Worm (Caenorhabditis elegans) whole organism, L1 larva: ENCODE measurements around the gene plpp-1.1.

Experiments
- C34B4.2 ChIP-seq: sonication (generic microtip); optimal IDR thresholded peaks from 2 replicates; lab custom pipeline; 2017; ENCODE audit warnings: mild to moderate bottlenecking, missing genetic modification characterization, missing compliant biosample characterization
- F16B12.6 ChIP-seq: fragments of 150-350 bp; optimal IDR thresholded peaks from 2 replicates; lab custom pipeline; 2014; ENCODE audit warnings: missing biosample characterization, missing genetic modification characterization
- aly-2 ChIP-seq: fragments of 150-350 bp; optimal IDR thresholded peaks from 2 replicates; lab custom pipeline; 2014; ENCODE audit warnings: missing biosample characterization, missing genetic modification characterization
- ceh-63 ChIP-seq: fragments of 200-800 bp; sonication (Bioruptor generic); optimal IDR thresholded peaks from 2 replicates; lab custom pipeline; 2018; ENCODE audit warnings: mild to moderate bottlenecking, missing genetic modification characterization, missing compliant biosample characterization
- ceh-8 ChIP-seq: fragments of 200-800 bp; sonication (Bioruptor generic); optimal IDR thresholded peaks from 2 replicates; lab custom pipeline; 2018; ENCODE audit warnings: mild to moderate bottlenecking, missing genetic modification characterization, moderate library complexity, missing compliant biosample characterization
- ceh-82 ChIP-seq, 3 experiments: fragments of 150-350 bp in 1 of 3; sonication (generic microtip) in 2 of 3; optimal IDR thresholded peaks; 2 replicates each; lab custom pipeline; 2014 to 2017; ENCODE audit warnings: missing biosample characterization in 3 of 3, missing genetic modification characterization in 3 of 3
- ceh-88 ChIP-seq: fragments of 200-800 bp; sonication (Bioruptor generic); IDR thresholded peaks from 2 replicates; pipeline ENCODE4 v1.3.6; 2022; ENCODE audit warnings: missing genetic modification characterization, missing compliant biosample characterization
- ces-1 ChIP-seq: fragments of 150-350 bp; optimal IDR thresholded peaks from 2 replicates; lab custom pipeline; 2014; ENCODE audit warnings: missing biosample characterization, missing genetic modification reagents, missing genetic modification characterization
- efl-1 ChIP-seq, 4 experiments: fragments of 150-350 bp; optimal IDR thresholded peaks in 3 of 4; peaks in 1 of 4; 1 replicate in 1 of 4; 2 replicates in 3 of 4; lab custom pipeline; 2014; ENCODE audit warnings: missing biosample characterization in 2 of 4, missing genetic modification characterization in 2 of 4, missing genetic modification reagents in 2 of 4
- efl-3 ChIP-seq: fragments of 200-800 bp; sonication (Bioruptor generic); optimal IDR thresholded peaks from 2 replicates; lab custom pipeline; 2018; ENCODE audit warnings: mild to moderate bottlenecking, missing genetic modification characterization, missing compliant biosample characterization
- egl-27 ChIP-seq, 2 experiments: fragments of 150-350 bp in 1 of 2; sonication (generic microtip); optimal IDR thresholded peaks; 3 replicates each; lab custom pipeline; 2017 to 2018; ENCODE audit warnings: missing biosample characterization in 2 of 2, missing genetic modification characterization in 2 of 2, missing genetic modification reagents in 2 of 2
- elt-2 ChIP-seq: sonication (generic microtip); optimal IDR thresholded peaks from 2 replicates; lab custom pipeline; 2016; ENCODE audit warnings: missing genetic modification characterization, mild to moderate bottlenecking, inconsistent platforms, missing compliant biosample characterization, missing genetic modification reagents
- fkh-4 ChIP-seq: sonication (generic microtip); optimal IDR thresholded peaks from 2 replicates; lab custom pipeline; 2016; ENCODE audit warnings: missing compliant biosample characterization, missing genetic modification characterization, borderline replicate concordance
- fos-1 ChIP-seq: fragments of 150-350 bp; optimal IDR thresholded peaks from 2 replicates; lab custom pipeline; 2014; ENCODE audit warnings: missing biosample characterization, missing genetic modification characterization
- hlh-17 ChIP-seq: fragments of 200-800 bp; sonication (Bioruptor generic); optimal IDR thresholded peaks from 2 replicates; lab custom pipeline; 2018; ENCODE audit warnings: missing genetic modification characterization, mild to moderate bottlenecking, missing compliant biosample characterization, moderate library complexity, borderline replicate concordance
- hpl-2 ChIP-seq: fragments of 150-350 bp; optimal IDR thresholded peaks from 2 replicates; lab custom pipeline; 2014; ENCODE audit warnings: missing biosample characterization, missing genetic modification reagents, missing genetic modification characterization
- irx-1 ChIP-seq: sonication (generic microtip); optimal IDR thresholded peaks from 2 replicates; lab custom pipeline; 2016; ENCODE audit warnings: missing genetic modification characterization, missing compliant biosample characterization
- jun-1 ChIP-seq: fragments of 150-350 bp; optimal IDR thresholded peaks from 2 replicates; lab custom pipeline; 2014; ENCODE audit warnings: missing biosample characterization, missing genetic modification reagents, missing genetic modification characterization
- lin-15B ChIP-seq: fragments of 150-350 bp; sonication (generic microtip); optimal IDR thresholded peaks from 3 replicates; lab custom pipeline; 2014; ENCODE audit warnings: missing biosample characterization, missing genetic modification characterization
- lin-35 ChIP-seq, 2 experiments: fragments of 150-350 bp; optimal IDR thresholded peaks; 2 replicates each; lab custom pipeline; 2014; ENCODE audit warnings: missing biosample characterization in 2 of 2, missing genetic modification characterization in 2 of 2, missing genetic modification reagents in 2 of 2
- mab-9 ChIP-seq: fragments of 200-800 bp; sonication (Bioruptor generic); IDR thresholded peaks from 2 replicates; pipeline ENCODE4 v1.3.6; 2022; ENCODE audit warnings: missing genetic modification reagents, missing genetic modification characterization, missing compliant biosample characterization
- mdl-1 ChIP-seq, 2 experiments: fragments of 150-350 bp; optimal IDR thresholded peaks; 2 replicates each; lab custom pipeline; 2014 to 2017; ENCODE audit warnings: missing biosample characterization in 2 of 2, missing genetic modification characterization in 2 of 2, inconsistent platforms in 1 of 2
- nhr-19 ChIP-seq: fragments of 200-800 bp; sonication (Bioruptor generic); conservative IDR thresholded peaks from 2 replicates; pipeline ENCODE4 v1.3.6; 2022; ENCODE audit warnings: missing genetic modification characterization, missing compliant biosample characterization
- nhr-20 ChIP-seq: sonication (generic microtip); optimal IDR thresholded peaks from 2 replicates; lab custom pipeline; 2016; ENCODE audit warnings: mild to moderate bottlenecking, missing genetic modification characterization, missing compliant biosample characterization
- nhr-28 ChIP-seq: fragments of 150-350 bp; optimal IDR thresholded peaks from 2 replicates; lab custom pipeline; 2014; ENCODE audit warnings: missing biosample characterization, missing genetic modification characterization
- nhr-77 ChIP-seq: fragments of 150-350 bp; optimal IDR thresholded peaks from 2 replicates; lab custom pipeline; 2014; ENCODE audit warnings: missing biosample characterization, missing genetic modification characterization
- pag-3 ChIP-seq: sonication (generic microtip); optimal IDR thresholded peaks from 2 replicates; lab custom pipeline; 2017; ENCODE audit warnings: missing genetic modification characterization, mild to moderate bottlenecking, missing compliant biosample characterization, antibody characterized with exemption, borderline replicate concordance; ENCODE audit not compliant: insufficient read depth
- pax-3 ChIP-seq: fragments of 200-800 bp; sonication (Bioruptor generic); optimal IDR thresholded peaks from 2 replicates; lab custom pipeline; 2018; ENCODE audit warnings: mild to moderate bottlenecking, missing genetic modification characterization, moderate library complexity, missing compliant biosample characterization
- pqm-1 ChIP-seq: sonication (generic microtip); optimal IDR thresholded peaks from 3 replicates; lab custom pipeline; 2017; ENCODE audit warnings: missing biosample characterization, missing genetic modification characterization
- snpc-4 ChIP-seq: fragments of 150-350 bp; optimal IDR thresholded peaks from 2 replicates; lab custom pipeline; 2014; ENCODE audit warnings: missing biosample characterization, missing genetic modification characterization
- snu-23 ChIP-seq: sonication (generic microtip); optimal IDR thresholded peaks from 2 replicates; lab custom pipeline; 2016; ENCODE audit warnings: missing genetic modification characterization, missing compliant biosample characterization
- sox-4 ChIP-seq: sonication (generic microtip); optimal IDR thresholded peaks from 2 replicates; lab custom pipeline; 2016; ENCODE audit warnings: missing genetic modification characterization, missing compliant biosample characterization
- sptf-1 ChIP-seq: fragments of 150-350 bp; optimal IDR thresholded peaks from 2 replicates; lab custom pipeline; 2014; ENCODE audit warnings: missing biosample characterization, missing genetic modification characterization
- tbx-2 ChIP-seq: sonication (generic microtip); optimal IDR thresholded peaks from 2 replicates; lab custom pipeline; 2016; ENCODE audit warnings: missing genetic modification characterization, missing compliant biosample characterization
- unc-86 ChIP-seq: sonication (generic microtip); optimal IDR thresholded peaks from 2 replicates; lab custom pipeline; 2016; ENCODE audit warnings: missing genetic modification characterization, missing compliant biosample characterization
- unc-98 ChIP-seq: fragments of 200-800 bp; sonication (Bioruptor generic); IDR thresholded peaks from 2 replicates; pipeline ENCODE4 v1.3.6; 2022; ENCODE audit warnings: missing genetic modification characterization, missing compliant biosample characterization
- xbp-1 ChIP-seq: sonication (generic microtip); optimal IDR thresholded peaks from 2 replicates; lab custom pipeline; 2016; ENCODE audit warnings: missing genetic modification characterization, missing compliant biosample characterization

Gene plpp-1.1

DNA sequence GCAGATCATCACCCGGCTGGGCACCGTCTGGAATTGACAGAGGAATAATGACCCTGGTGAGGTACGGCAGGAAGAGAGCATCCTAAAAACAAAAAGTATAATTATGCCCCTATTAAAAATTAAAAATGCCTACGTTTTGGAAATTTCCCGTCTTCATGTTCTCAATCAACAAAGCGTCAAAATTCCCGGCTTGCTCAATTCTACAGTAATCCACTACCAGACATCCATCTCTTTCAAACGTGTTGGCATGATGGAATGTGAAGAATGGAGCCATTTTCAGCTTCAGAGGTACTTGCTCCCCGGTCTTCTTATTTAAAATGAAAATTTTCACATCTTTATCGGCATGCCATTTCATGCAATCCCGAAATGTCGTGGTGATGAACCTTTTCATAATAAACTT lies 18.5 kb downstream of the plpp-1.1 start:
- no peak for TF ChIP-seq snu-23 (GFP tag; lab: Kevin White, UChicago)
- TF ChIP-seq ceh-82 (tag; optimal IDR thresholded peaks at IDR 0.05; lab: Kevin White, UChicago), result no peak
- TF ChIP-seq ceh-8 (GFP tag; lab: Kevin White, UChicago), result no peak
- TF ChIP-seq ceh-63 (GFP tag; lab: Kevin White, UChicago), result no peak
- TF ChIP-seq lin-35 (GFP tag; optimal IDR thresholded peaks at IDR 0.05; lab: Kevin White, UChicago), result no peak
- no peak for TF ChIP-seq aly-2
- no peak for TF ChIP-seq sox-4 (tag; lab: Kevin White, UChicago)
- no peak for TF ChIP-seq lin-15B (tag; lab: Kevin White, UChicago)
- TF ChIP-seq, all 84 proteins: peak for 0

DNA sequence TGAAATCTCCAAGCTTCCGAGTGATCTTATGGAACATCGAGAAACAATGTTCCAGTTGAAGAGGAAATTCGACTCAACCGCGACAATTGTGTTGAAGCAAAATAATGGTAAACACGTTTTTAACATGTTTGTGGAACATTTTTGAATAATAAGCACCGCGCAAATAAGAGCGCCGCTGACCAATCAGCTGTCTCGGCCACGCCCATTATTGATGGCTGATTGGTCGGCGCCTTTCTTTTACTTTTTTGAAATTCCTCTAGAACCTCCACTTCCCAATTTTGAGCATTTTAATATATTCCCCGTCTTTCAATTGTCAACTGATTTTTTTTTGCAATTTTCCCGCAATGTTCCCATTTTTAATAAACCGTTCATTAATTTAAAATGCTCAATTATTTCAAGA lies 19.7 kb downstream of the plpp-1.1 start:
- no peak for TF ChIP-seq egl-27 (tag; optimal IDR thresholded peaks at IDR 0.05; lab: Kevin White, UChicago)
- TF ChIP-seq ces-1 (GFP tag; lab: Kevin White, UChicago), result no peak
- TF ChIP-seq, all 84 proteins: peak for 0

DNA sequence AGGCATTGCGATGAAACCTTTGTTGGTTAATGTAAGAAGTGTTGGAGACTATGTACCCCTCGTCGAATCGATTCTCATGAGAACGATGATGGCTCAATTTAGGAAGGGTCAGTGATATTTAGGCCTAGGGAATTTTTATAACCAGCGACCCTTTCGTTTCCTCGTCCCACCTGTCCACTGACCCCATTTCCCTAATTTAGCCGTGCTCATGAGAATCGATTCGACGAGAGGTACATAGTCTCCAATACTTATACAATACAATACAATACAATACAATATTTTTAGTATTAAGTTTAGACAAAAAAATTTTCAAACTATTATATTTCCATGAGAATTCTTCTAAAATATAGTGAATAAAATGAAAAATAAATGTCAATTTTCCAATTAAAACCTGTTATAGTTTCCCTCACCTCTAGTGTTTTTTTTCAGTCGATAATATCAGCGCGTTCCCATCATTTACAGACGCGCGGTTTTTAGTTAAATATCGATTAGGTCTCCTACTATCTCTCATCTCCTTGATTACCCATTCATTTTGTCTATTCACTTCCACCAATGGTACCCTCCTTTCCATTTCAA lies 21.1 kb downstream of the plpp-1.1 start, which contains the start of the genes F53C3.11 and fbxb-103:
Gene F53C3.11 (minus strand): TSS at position 101 of the 576 bp plus-strand sequence.
Gene fbxb-103 (plus strand): TSS at position 526 of the 576 bp plus-strand sequence.
- TF ChIP-seq nhr-19 (GFP tag; lab: Robert Waterston, UW) (no peak), nhr-28 (tag; lab: Kevin White, UChicago) (no peak), pax-3 (no peak)

DNA sequence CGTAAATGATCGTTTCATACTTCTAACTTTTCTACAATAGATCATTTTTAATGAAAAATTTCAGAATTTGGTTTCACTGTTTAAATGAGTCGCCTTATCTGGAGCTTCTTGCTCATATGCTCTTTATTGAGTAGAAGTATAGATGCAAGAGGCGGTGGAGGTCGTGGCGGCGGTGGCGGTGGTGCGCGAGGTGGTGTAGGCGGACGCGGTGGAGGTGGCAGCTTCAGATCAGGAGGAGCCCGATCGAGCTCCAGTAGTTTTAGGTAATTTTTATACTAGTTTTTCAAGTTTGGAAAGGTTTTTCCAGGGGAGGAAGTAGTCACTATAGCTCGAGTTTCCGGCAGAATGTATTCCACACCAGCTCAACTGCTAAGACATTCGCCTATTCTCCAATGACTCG lies 25.0 kb downstream of the plpp-1.1 start, which contains the start of gene F53C3.3:
Gene F53C3.3 (plus strand): TSS at position 59 of the 400 bp plus-strand sequence.
- TF ChIP-seq jun-1 (tag; lab: Kevin White, UChicago) (no peak), mab-9 (GFP tag; lab: Robert Waterston, UW) (no peak), pag-3 (no peak), fos-1 (tag; lab: Kevin White, UChicago) (no peak), xbp-1 (no peak), hlh-17 (GFP tag; lab: Kevin White, UChicago) (no peak), tbx-2 (no peak), aly-2 (no peak), mdl-1 (tag; optimal IDR thresholded peaks at IDR 0.05; lab: Kevin White, UChicago) (no peak), pqm-1 (tag; lab: Kevin White, UChicago) (no peak), ceh-8 (GFP tag; lab: Kevin White, UChicago) (no peak), ceh-88 (GFP tag; lab: Robert Waterston, UW) (no peak), fkh-4 (tag; lab: Kevin White, UChicago) (no peak)

DNA sequence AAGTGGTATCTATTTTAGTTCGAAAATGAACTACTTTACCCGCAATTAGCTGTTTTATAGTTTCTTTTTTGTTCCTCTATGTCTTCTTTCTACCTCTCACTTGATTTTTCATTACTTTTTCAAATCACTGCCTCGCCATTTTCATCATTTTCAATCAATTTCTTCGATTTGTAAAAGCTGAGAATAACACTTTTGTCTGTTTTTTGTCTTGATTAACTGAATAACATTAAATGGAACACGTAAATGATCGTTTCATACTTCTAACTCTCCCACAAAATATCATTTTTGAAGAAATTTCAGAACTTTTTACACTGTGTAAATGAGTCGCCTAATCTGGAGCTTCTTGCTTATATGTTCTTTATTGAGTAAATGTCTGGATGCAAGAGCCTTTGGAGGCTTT lies 26.7 kb downstream of the plpp-1.1 start, which contains the start of gene F53C3.4:
Gene F53C3.4 (plus strand): TSS at position 301 of the 400 bp plus-strand sequence.
- TF ChIP-seq nhr-77 (no peak), mdl-1 (tag; optimal IDR thresholded peaks at IDR 0.05; lab: Kevin White, UChicago) (no peak), unc-86 (no peak), nhr-20 (no peak), hpl-2 (GFP tag; lab: Kevin White, UChicago) (no peak), unc-98 (GFP tag; lab: Robert Waterston, UW) (no peak), efl-1 (optimal IDR thresholded peaks at IDR 0.05; lab: Kevin White, UChicago) (no peak), efl-1 (GFP tag; optimal IDR thresholded peaks at IDR 0.05 in 1 of 2; lab: Kevin White, UChicago) (no peak), nhr-28 (tag; lab: Kevin White, UChicago) (no peak), C34B4.2 (tag; lab: Kevin White, UChicago) (no peak), sptf-1 (tag; lab: Kevin White, UChicago) (no peak), snpc-4 (tag; lab: Kevin White, UChicago) (no peak), irx-1 (tag; lab: Kevin White, UChicago) (no peak), elt-2 (tag; lab: Kevin White, UChicago) (no peak), F16B12.6 (tag; lab: Kevin White, UChicago) (no peak), hlh-17 (GFP tag; lab: Kevin White, UChicago) (no peak), efl-3 (GFP tag; lab: Kevin White, UChicago) (no peak)
- TF ChIP-seq, all 84 proteins: peak for 0
